Worm (Caenorhabditis elegans) whole organism, L3 larva: ENCODE measurements around the gene srr-8.

Experiments used
- R02D3.7 ChIP-seq: fragments of 150-350 bp; optimal IDR thresholded peaks from 2 replicates; lab custom pipeline; 2014; ENCODE audit warnings: missing biosample characterization, missing genetic modification characterization
- elt-1 ChIP-seq: fragments of 150-350 bp; optimal IDR thresholded peaks from 2 replicates; lab custom pipeline; 2014; ENCODE audit warnings: missing biosample characterization, missing genetic modification characterization
- fkh-10 ChIP-seq: sonication (generic microtip); optimal IDR thresholded peaks from 2 replicates; lab custom pipeline; 2017; ENCODE audit warnings: missing biosample characterization, missing genetic modification reagents, missing genetic modification characterization
- fos-1 ChIP-seq: fragments of 150-350 bp; optimal IDR thresholded peaks from 2 replicates; lab custom pipeline; 2014; ENCODE audit warnings: missing biosample characterization, missing genetic modification characterization
- lin-15B ChIP-seq: fragments of 150-350 bp; optimal IDR thresholded peaks from 2 replicates; lab custom pipeline; 2014; ENCODE audit warnings: missing biosample characterization, missing genetic modification characterization
- skn-1 ChIP-seq: fragments of 150-350 bp; optimal IDR thresholded peaks from 2 replicates; lab custom pipeline; 2014; ENCODE audit warnings: missing biosample characterization, missing genetic modification characterization
- snpc-4 ChIP-seq: fragments of 150-350 bp; optimal IDR thresholded peaks from 2 replicates; lab custom pipeline; 2014; ENCODE audit warnings: missing biosample characterization, missing genetic modification characterization

DNA sequence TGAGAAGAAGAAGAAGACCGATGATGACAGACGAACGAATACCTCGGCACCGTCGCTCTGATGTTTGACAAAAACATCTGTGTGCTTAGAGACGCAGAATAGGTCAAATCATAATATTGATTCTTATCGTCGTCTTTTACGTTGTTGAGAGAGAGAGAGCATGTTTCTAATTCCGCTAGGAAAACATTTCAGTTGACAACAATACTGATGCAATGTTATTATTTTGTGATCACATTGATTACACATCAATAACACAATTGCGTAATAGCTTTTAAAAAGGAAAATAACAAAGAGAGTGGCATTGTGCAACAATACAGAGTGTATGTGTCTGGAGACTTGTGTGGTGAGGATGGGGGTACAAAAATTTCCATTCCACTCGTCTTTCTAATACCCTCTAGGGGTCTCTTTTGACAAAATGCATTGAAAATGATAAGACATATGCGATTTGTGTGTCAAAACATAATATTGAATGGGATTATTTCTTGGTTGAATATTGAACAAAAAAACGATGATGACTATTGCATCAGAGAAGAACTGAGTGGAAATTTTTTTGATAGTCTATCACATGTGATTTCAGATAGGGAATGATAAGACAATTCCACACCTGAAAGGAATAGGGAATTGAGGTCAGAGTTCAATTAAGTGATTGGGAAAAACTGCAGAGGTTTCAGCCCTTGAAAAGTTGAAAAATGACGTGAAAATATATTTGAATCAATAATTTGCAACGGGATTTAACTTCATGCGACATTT, 36.6 kb upstream of the srr-8 start:
- TF ChIP-seq R02D3.7 (tag; lab: Kevin White, UChicago) (no peak), fkh-10 (GFP tag; lab: Kevin White, UChicago) (no peak), snpc-4 (no peak), skn-1 (tag; lab: Kevin White, UChicago) (peak; percentile 86), fos-1 (tag; lab: Kevin White, UChicago) (no peak), lin-15B (tag; lab: Kevin White, UChicago) (no peak), elt-1 (no peak)
